Worm (Caenorhabditis elegans) whole organism, midembryonic: ENCODE data around the gene C26G2.2.

ENCODE experiments used
- flt-1 ChIP-seq: fragments of 200-800 bp; sonication (Bioruptor generic); IDR thresholded peaks from 2 replicates; pipeline ENCODE4 v1.3.6; 2022; ENCODE audit warnings: missing genetic modification characterization, missing compliant biosample characterization
- med-1 ChIP-seq: sonication (generic microtip); optimal IDR thresholded peaks from 2 replicates; lab custom pipeline; 2017; ENCODE audit warnings: missing genetic modification characterization, mild to moderate bottlenecking, missing compliant biosample characterization, antibody characterized with exemption, missing genetic modification reagents; ENCODE audit not compliant: insufficient read depth
- ref-1 ChIP-seq: fragments of 200-800 bp; sonication (Bioruptor generic); conservative IDR thresholded peaks from 2 replicates; pipeline ENCODE4 v1.3.6; 2022; ENCODE audit warnings: missing genetic modification reagents, missing genetic modification characterization, missing compliant biosample characterization
- ztf-23 ChIP-seq: fragments of 200-800 bp; sonication (Bioruptor generic); IDR thresholded peaks from 2 replicates; pipeline ENCODE4 v1.3.6; 2022; ENCODE audit warnings: missing genetic modification reagents, missing genetic modification characterization, missing compliant biosample characterization

DNA sequence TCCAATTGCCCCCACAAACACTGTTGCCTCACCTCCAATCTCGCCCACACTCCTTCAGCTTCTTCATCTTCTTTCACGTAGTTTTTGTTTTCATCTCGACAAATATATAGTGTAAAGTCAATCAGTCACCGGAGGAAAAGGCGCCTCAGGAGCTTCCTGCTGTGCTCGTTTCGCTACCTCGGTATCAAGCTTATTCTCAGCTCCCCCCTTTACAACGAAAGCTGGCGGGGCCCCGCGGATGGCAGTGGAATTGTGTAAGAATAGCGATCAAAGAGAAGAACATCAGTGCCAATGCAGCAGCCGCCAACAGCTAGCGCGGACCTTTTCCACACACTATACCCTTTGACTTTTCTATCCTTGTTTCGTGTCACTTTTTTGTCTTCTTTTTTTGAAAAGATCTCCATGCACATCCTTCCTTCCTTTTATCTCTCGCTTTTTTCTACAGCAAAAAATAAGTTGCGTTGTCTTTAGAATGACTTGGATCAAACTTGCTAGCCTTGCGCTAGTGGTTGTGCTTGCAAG is 20.3 kb downstream of the C26G2.2 start, which contains the start of gene csq-1:
- TF ChIP-seq ztf-23 = no peak
- no peak for TF ChIP-seq ref-1
- no peak for TF ChIP-seq med-1 (GFP tag; lab: Kevin White, UChicago)
- no peak for TF ChIP-seq flt-1 (GFP tag; lab: Robert Waterston, UW)
